Fruit fly (Drosophila melanogaster) whole organism, wandering third instar larva: ENCODE results near the gene shf.

Source experiments
- Hnf4 ChIP-seq: fragments of 200-800 bp; sonication (Bioruptor generic); optimal IDR thresholded peaks from 2 replicates; lab custom pipeline; 2016; ENCODE audit warnings: missing biosample characterization, mild to moderate bottlenecking, missing genetic modification characterization
- OdsH ChIP-seq: fragments of 200-800 bp; sonication (Bioruptor generic); optimal IDR thresholded peaks from 2 replicates; lab custom pipeline; 2016; ENCODE audit warnings: missing biosample characterization, mild to moderate bottlenecking, missing genetic modification characterization
- jim ChIP-seq: fragments of 175-275, 200-325 bp; sonication (Bioruptor generic); optimal IDR thresholded peaks from 2 replicates; lab custom pipeline; 2016; ENCODE audit warnings: missing biosample characterization, mild to moderate bottlenecking, missing genetic modification characterization

DNA sequence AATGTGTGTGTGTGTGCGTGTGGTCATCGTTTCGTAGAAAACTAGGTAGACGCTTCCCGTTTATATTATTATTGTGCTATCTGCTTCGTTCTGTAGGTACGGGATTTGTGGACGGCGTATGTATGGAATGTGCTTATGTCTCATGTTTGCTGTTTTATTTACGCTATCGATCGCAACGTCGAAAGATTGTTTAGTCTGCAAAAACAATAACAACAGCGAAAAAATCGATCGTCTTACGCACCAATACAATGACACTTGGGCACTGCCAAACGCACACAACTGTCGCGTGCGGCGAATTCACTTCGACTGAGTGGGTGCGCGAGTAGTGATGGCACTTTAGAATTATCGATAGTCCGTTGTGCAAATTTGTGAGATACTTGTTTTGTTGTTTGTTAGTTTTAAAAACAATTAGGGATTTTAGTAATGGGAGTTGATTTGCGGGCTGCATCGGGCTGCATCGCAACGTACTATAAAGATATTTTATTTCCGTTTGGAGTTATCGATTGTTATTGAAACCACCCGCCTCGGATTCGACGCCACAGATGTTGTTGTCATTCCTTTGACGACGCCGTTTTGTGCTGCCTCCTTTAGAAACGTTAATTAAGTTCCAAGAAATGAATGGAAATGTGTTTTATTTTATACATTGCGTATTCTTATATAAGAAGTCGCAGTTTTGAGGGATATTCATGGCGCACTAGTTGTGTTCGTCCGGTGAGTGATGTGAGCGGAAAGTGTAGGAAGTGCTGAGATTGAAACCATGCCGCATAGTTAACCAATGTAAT is 20.1 kb downstream of the shf start:
- TF ChIP-seq jim (GFP tag; lab: Kevin White, UChicago) (no peak), OdsH (GFP tag; lab: Kevin White, UChicago) (no peak), Hnf4 (no peak)
